Fruit fly (Drosophila melanogaster) S2 (cell line): Measurements from ENCODE around the gene CG14712.

Experiments
- CG8478 ChIP-seq: fragments of >200 bp; optimal IDR thresholded peaks from 2 replicates; lab custom pipeline; 2018
- CTCF ChIP-seq, 2 experiments: fragments of >200 bp; optimal IDR thresholded peaks; 2 replicates each; lab custom pipeline; 2018

DNA sequence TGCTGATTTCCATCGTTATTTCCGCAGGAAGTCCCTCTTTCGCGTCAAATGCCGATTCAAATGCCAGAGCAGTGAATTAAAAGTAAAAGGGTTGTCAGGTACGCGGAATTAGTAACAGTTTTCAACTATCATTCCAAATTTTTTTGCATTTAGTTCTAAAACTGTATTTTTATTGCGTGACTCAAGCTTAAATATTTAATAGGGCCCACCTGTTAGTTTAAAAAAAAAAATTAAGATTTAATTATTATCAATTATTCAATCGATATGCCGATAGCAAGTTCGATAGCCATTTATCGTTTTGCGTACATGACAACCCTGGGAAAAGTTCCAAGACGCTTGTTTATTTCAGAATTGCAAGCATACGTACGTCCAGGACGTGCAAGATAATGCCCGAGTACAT is 5.5 kb upstream of the CG14712 start, which contains the start of gene CG14711:
- no peak for TF ChIP-seq CTCF (optimal IDR thresholded peaks at IDR 0.05; lab: Kevin White, UChicago)
- TF ChIP-seq CG8478 (lab: Kevin White, UChicago) = no peak
